Fruit fly (Drosophila melanogaster) whole organism, embryonic: Measurements from ENCODE around the gene CG44437.

ENCODE experiments used
- CG10321 ChIP-seq: fragments of 200-800 bp; sonication (Bioruptor generic); IDR thresholded peaks from 2 replicates; pipeline ENCODE4 v1.3.6; 2022; ENCODE audit warnings: missing biosample characterization, missing genetic modification characterization
- CG15269 ChIP-seq: fragments of 200-800 bp; sonication (Bioruptor generic); optimal IDR thresholded peaks from 2 replicates; lab custom pipeline; 2018; ENCODE audit warnings: missing biosample characterization, mild to moderate bottlenecking, missing genetic modification characterization, moderate library complexity
- CG15601 ChIP-seq: fragments of 200-800 bp; sonication (Bioruptor generic); optimal IDR thresholded peaks from 3 replicates; lab custom pipeline; 2019; ENCODE audit warnings: missing biosample characterization, mild to moderate bottlenecking, missing genetic modification characterization, moderate library complexity
- CG2678 ChIP-seq: fragments of 200-800 bp; sonication (Bioruptor generic); optimal IDR thresholded peaks from 3 replicates; lab custom pipeline; 2019; ENCODE audit warnings: missing biosample characterization, mild to moderate bottlenecking, missing genetic modification characterization, moderate library complexity
- CG3065 ChIP-seq: fragments of 200-800 bp; sonication (Bioruptor generic); optimal IDR thresholded peaks from 2 replicates; lab custom pipeline; 2016; ENCODE audit warnings: missing biosample characterization, missing genetic modification characterization
- CG4617 ChIP-seq: fragments of 200-800 bp; sonication (Bioruptor generic); optimal IDR thresholded peaks from 3 replicates; lab custom pipeline; 2016; ENCODE audit warnings: missing biosample characterization, missing genetic modification characterization, borderline replicate concordance
- CG4854 ChIP-seq: fragments of 200-800 bp; sonication (Bioruptor generic); optimal IDR thresholded peaks from 2 replicates; lab custom pipeline; 2016; ENCODE audit warnings: missing biosample characterization, missing genetic modification characterization, inconsistent platforms
- CG6175 ChIP-seq: fragments of 200-800 bp; sonication (Bioruptor generic); IDR thresholded peaks from 3 replicates; pipeline ENCODE4 v1.3.6; 2022; ENCODE audit warnings: missing biosample characterization, missing genetic modification characterization
- CG6765 ChIP-seq: fragments of 200-800 bp; sonication (Bioruptor generic); optimal IDR thresholded peaks from 3 replicates; lab custom pipeline; 2017; ENCODE audit warnings: missing biosample characterization, mild to moderate bottlenecking, missing genetic modification characterization
- CG7372 ChIP-seq: fragments of 200-800 bp; sonication (Bioruptor generic); IDR thresholded peaks from 2 replicates; pipeline ENCODE4 v1.3.6; 2022; ENCODE audit warnings: missing biosample characterization, missing genetic modification characterization
- CG9932 ChIP-seq: fragments of 200-800 bp; sonication (Bioruptor generic); IDR thresholded peaks from 2 replicates; pipeline ENCODE4 v1.3.6; 2022; ENCODE audit warnings: missing biosample characterization, missing genetic modification characterization
- CHES-1-like ChIP-seq: fragments of 200-800 bp; sonication (Bioruptor generic); optimal IDR thresholded peaks from 2 replicates; lab custom pipeline; 2016; ENCODE audit warnings: missing biosample characterization, missing genetic modification characterization
- Chrac-16 ChIP-seq: fragments of 200-800 bp; sonication (Bioruptor generic); optimal IDR thresholded peaks from 3 replicates; lab custom pipeline; 2016; ENCODE audit warnings: missing biosample characterization, missing genetic modification characterization
- CoRest ChIP-seq: fragments of 200-800 bp; sonication (Bioruptor generic); optimal IDR thresholded peaks from 3 replicates; lab custom pipeline; 2018; ENCODE audit warnings: missing biosample characterization, mild to moderate bottlenecking, missing genetic modification characterization, moderate library complexity
- Dad ChIP-seq: fragments of 200-800 bp; sonication (Bioruptor generic); optimal IDR thresholded peaks from 3 replicates; lab custom pipeline; 2016; ENCODE audit warnings: missing biosample characterization, missing genetic modification characterization
- Dll ChIP-seq: fragments of 200-800 bp; sonication (Bioruptor generic); IDR thresholded peaks from 4 replicates; pipeline ENCODE4 v1.3.6; 2022; ENCODE audit warnings: missing biosample characterization, missing genetic modification characterization; ENCODE audit not compliant: partially characterized antibody
- Fer3 ChIP-seq: fragments of 200-800 bp; sonication (Bioruptor generic); optimal IDR thresholded peaks from 2 replicates; lab custom pipeline; 2018; ENCODE audit warnings: missing biosample characterization, mild to moderate bottlenecking, missing genetic modification characterization, moderate library complexity
- HLH3B ChIP-seq: fragments of 200-800 bp; sonication (Bioruptor generic); IDR thresholded peaks from 2 replicates; pipeline ENCODE4 v1.3.6; 2022; ENCODE audit warnings: missing biosample characterization, missing genetic modification characterization
- HLH4C ChIP-seq: fragments of 200-800 bp; sonication (Bioruptor generic); IDR thresholded peaks from 3 replicates; pipeline ENCODE4 v1.3.6; 2022; ENCODE audit warnings: missing biosample characterization, missing genetic modification characterization; ENCODE audit not compliant: partially characterized antibody
- HmgD ChIP-seq: fragments of 200-800 bp; sonication (Bioruptor generic); optimal IDR thresholded peaks from 3 replicates; lab custom pipeline; 2016; ENCODE audit warnings: missing biosample characterization, missing genetic modification characterization
- Nf-YC ChIP-seq: fragments of 200-800 bp; optimal IDR thresholded peaks from 3 replicates; lab custom pipeline; 2019; ENCODE audit warnings: missing biosample characterization, mild to moderate bottlenecking, missing genetic modification characterization, moderate library complexity
- PHDP ChIP-seq: fragments of 200-800 bp; sonication (Bioruptor generic); optimal IDR thresholded peaks from 3 replicates; lab custom pipeline; 2018; ENCODE audit warnings: missing biosample characterization, mild to moderate bottlenecking, missing genetic modification characterization, moderate library complexity
- Ravus ChIP-seq: fragments of 200-800 bp; sonication (Bioruptor generic); IDR thresholded peaks from 2 replicates; pipeline ENCODE4 v1.3.6; 2022; ENCODE audit warnings: missing biosample characterization, missing genetic modification characterization
- Sox102F ChIP-seq: fragments of 200-800 bp; sonication (Bioruptor generic); optimal IDR thresholded peaks from 2 replicates; lab custom pipeline; 2018; ENCODE audit warnings: missing biosample characterization, mild to moderate bottlenecking, missing genetic modification characterization, moderate library complexity
- Spps ChIP-seq: fragments of 200-800 bp; sonication (Bioruptor generic); optimal IDR thresholded peaks from 2 replicates; lab custom pipeline; 2018; ENCODE audit warnings: missing biosample characterization, mild to moderate bottlenecking, missing genetic modification characterization
- Xbp1 ChIP-seq: fragments of 200-800 bp; sonication (Bioruptor generic); optimal IDR thresholded peaks from 3 replicates; lab custom pipeline; 2016; ENCODE audit warnings: missing biosample characterization, mild to moderate bottlenecking, missing genetic modification characterization
- az2 ChIP-seq: fragments of 200-800 bp; sonication (Bioruptor generic); optimal IDR thresholded peaks from 3 replicates; lab custom pipeline; 2016; ENCODE audit warnings: missing biosample characterization, missing genetic modification characterization
- bowl ChIP-seq: fragments of 200-800 bp; sonication (Bioruptor generic); IDR thresholded peaks from 2 replicates; pipeline ENCODE4 v1.3.6; 2022; ENCODE audit warnings: missing biosample characterization, missing genetic modification characterization
- cato ChIP-seq: fragments of 200-800 bp; sonication (Bioruptor generic); optimal IDR thresholded peaks from 2 replicates; lab custom pipeline; 2016; ENCODE audit warnings: missing biosample characterization, missing genetic modification characterization, borderline replicate concordance
- chm ChIP-seq: fragments of 200-800 bp; sonication (Bioruptor generic); IDR thresholded peaks from 2 replicates; pipeline ENCODE4 v1.3.6; 2022; ENCODE audit warnings: missing biosample characterization, missing genetic modification characterization
- ewg ChIP-seq: fragments of 200-800 bp; sonication (Bioruptor generic); optimal IDR thresholded peaks from 3 replicates; lab custom pipeline; 2017; ENCODE audit warnings: mild to moderate bottlenecking, missing biosample characterization, missing genetic modification reagents, missing genetic modification characterization
- gt ChIP-seq: fragments of 200-800 bp; sonication (Bioruptor generic); IDR thresholded peaks from 2 replicates; pipeline ENCODE4 v1.3.6; 2022; ENCODE audit warnings: missing biosample characterization, missing genetic modification characterization
- jigr1 ChIP-seq: fragments of 200-800 bp; sonication (Bioruptor generic); IDR thresholded peaks from 3 replicates; pipeline ENCODE4 v1.3.6; 2022; ENCODE audit warnings: missing biosample characterization, missing genetic modification characterization
- jumu ChIP-seq: fragments of 200-800 bp; sonication (Bioruptor generic); optimal IDR thresholded peaks from 3 replicates; lab custom pipeline; 2016; ENCODE audit warnings: missing biosample characterization, missing genetic modification characterization
- klu ChIP-seq: fragments of 200-800 bp; sonication (Bioruptor generic); IDR thresholded peaks from 2 replicates; pipeline ENCODE4 v1.3.6; 2022; ENCODE audit warnings: missing biosample characterization, missing genetic modification characterization
- kni ChIP-seq: fragments of 200-800 bp; sonication (Bioruptor generic); optimal IDR thresholded peaks from 3 replicates; lab custom pipeline; 2017; ENCODE audit warnings: mild to moderate bottlenecking, missing biosample characterization, missing genetic modification reagents, missing genetic modification characterization
- knrl ChIP-seq: fragments of 200-800 bp; sonication (Bioruptor generic); IDR thresholded peaks from 3 replicates; pipeline ENCODE4 v1.3.6; 2022; ENCODE audit warnings: missing biosample characterization, missing genetic modification characterization; ENCODE audit not compliant: partially characterized antibody
- lola ChIP-seq, 3 experiments: fragments of >200 bp in 2 of 3; fragments of 200-800 bp in 1 of 3; sonication (Bioruptor generic) in 1 of 3; optimal IDR thresholded peaks; 2 replicates each; lab custom pipeline; 2017 to 2019; ENCODE audit warnings: missing biosample characterization in 3 of 3, missing genetic modification characterization in 3 of 3, mild to moderate bottlenecking in 1 of 3, moderate library complexity in 1 of 3
- lov ChIP-seq, 2 experiments: fragments of 200-800 bp in 1 of 2; fragments of >200 bp in 1 of 2; sonication (Bioruptor generic) in 1 of 2; IDR thresholded peaks in 1 of 2; optimal IDR thresholded peaks in 1 of 2; 2 replicates in 1 of 2; 3 replicates in 1 of 2; pipeline versions ENCODE4 v1.3.6 to Lab custom; 2017 to 2022; ENCODE audit warnings: missing biosample characterization in 1 of 2, missing genetic modification characterization in 1 of 2
- nom ChIP-seq: fragments of 200-800 bp; sonication (Bioruptor generic); optimal IDR thresholded peaks from 2 replicates; lab custom pipeline; 2017; ENCODE audit warnings: missing biosample characterization, missing genetic modification characterization, mild to moderate bottlenecking, moderate library complexity, missing genetic modification reagents
- onecut ChIP-seq: fragments of 200-800 bp; sonication (Bioruptor generic); IDR thresholded peaks from 2 replicates; pipeline ENCODE4 v1.3.6; 2022; ENCODE audit warnings: missing biosample characterization, missing genetic modification characterization
- pb ChIP-seq: fragments of 200-800 bp; sonication (Bioruptor generic); optimal IDR thresholded peaks from 3 replicates; lab custom pipeline; 2016; ENCODE audit warnings: missing biosample characterization, missing genetic modification characterization
- prd ChIP-seq, 3 experiments: fragments of >200 bp in 2 of 3; fragments of 200-800 bp in 1 of 3; sonication (Bioruptor generic) in 1 of 3; optimal IDR thresholded peaks in 2 of 3; IDR thresholded peaks in 1 of 3; 2 replicates in 2 of 3; 3 replicates in 1 of 3; pipeline versions ENCODE4 v1.3.6 to Lab custom; 2017 to 2022; ENCODE audit warnings: missing biosample characterization in 1 of 3, missing genetic modification characterization in 1 of 3
- pzg ChIP-seq: fragments of 200-800 bp; sonication (Bioruptor generic); optimal IDR thresholded peaks from 3 replicates; lab custom pipeline; 2018; ENCODE audit warnings: missing biosample characterization, mild to moderate bottlenecking, missing genetic modification characterization, moderate library complexity
- ro ChIP-seq: fragments of 200-800 bp; sonication (Bioruptor generic); IDR thresholded peaks from 2 replicates; pipeline ENCODE4 v1.3.6; 2022; ENCODE audit warnings: missing biosample characterization, missing genetic modification characterization
- scrt ChIP-seq: fragments of 200-800 bp; sonication (Bioruptor generic); optimal IDR thresholded peaks from 2 replicates; lab custom pipeline; 2018; ENCODE audit warnings: missing biosample characterization, mild to moderate bottlenecking, missing genetic modification characterization, moderate library complexity
- sima ChIP-seq: fragments of 200-800 bp; sonication (Bioruptor generic); optimal IDR thresholded peaks from 2 replicates; lab custom pipeline; 2016; ENCODE audit warnings: missing biosample characterization, missing genetic modification characterization
- tio ChIP-seq: fragments of 200-800 bp; sonication (Bioruptor generic); optimal IDR thresholded peaks from 2 replicates; lab custom pipeline; 2017; ENCODE audit warnings: missing biosample characterization, missing genetic modification characterization, inconsistent platforms
- ttk ChIP-seq: fragments of 200-800 bp; sonication (Bioruptor generic); IDR thresholded peaks from 2 replicates; pipeline ENCODE4 v2.1.2; 2022; ENCODE audit warnings: missing biosample characterization, missing genetic modification characterization
- wor ChIP-seq: fragments of 200-800 bp; sonication (Bioruptor generic); IDR thresholded peaks from 2 replicates; pipeline ENCODE4 v1.3.6; 2022; ENCODE audit warnings: missing biosample characterization, missing genetic modification characterization

CG44437 gene

DNA sequence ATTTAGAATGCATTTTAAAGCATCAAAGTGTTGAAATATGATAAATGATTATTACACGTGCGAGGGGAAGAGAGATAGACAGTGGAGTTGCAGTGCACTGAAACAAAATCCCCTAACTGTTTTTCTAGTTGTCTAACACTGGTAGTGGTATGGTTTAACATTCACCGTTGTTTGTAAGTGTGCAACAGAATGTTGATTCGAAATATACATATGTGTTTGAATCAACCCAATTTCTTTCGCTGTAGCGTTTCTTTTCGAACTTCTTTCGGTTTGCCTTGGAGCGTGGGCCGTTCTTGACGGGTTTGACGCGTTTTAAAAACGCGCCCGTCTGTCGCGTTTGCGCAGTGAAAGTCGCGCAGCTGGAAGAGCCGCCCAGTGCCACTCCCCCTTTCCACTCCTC is 19.2 kb upstream of the CG44437 start (continued):
- no peak for TF ChIP-seq knrl (GFP tag; lab: Robert Waterston, UW)
- no peak for TF ChIP-seq Nf-YC (tag; lab: Kevin White, UChicago)
- no peak for TF ChIP-seq CG3065 (GFP tag; lab: Kevin White, UChicago)
- no peak for TF ChIP-seq wor
- no peak for TF ChIP-seq pzg (GFP tag; lab: Kevin White, UChicago)
- TF ChIP-seq ro (GFP tag; lab: Robert Waterston, UW) = no peak
- TF ChIP-seq HLH4C (GFP tag; lab: Robert Waterston, UW) = no peak
- no peak for TF ChIP-seq cato (GFP tag; lab: Kevin White, UChicago)
- no peak for TF ChIP-seq Spps (tag; lab: Kevin White, UChicago)
- TF ChIP-seq ewg (GFP tag; lab: Kevin White, UChicago) = peak; percentile 14
- TF ChIP-seq HLH3B = peak; percentile 44
- peak; percentile 32 for TF ChIP-seq CG15601 (tag; lab: Kevin White, UChicago)
- TF ChIP-seq HmgD (GFP tag; lab: Kevin White, UChicago) = no peak
- TF ChIP-seq az2 (GFP tag; lab: Kevin White, UChicago) = no peak
- TF ChIP-seq PHDP = no peak
- TF ChIP-seq Dll = no peak
- TF ChIP-seq CG7372 (GFP tag; lab: Robert Waterston, UW) = no peak
- TF ChIP-seq Chrac-16 (GFP tag; lab: Kevin White, UChicago) = no peak
- no peak for TF ChIP-seq Ravus (GFP tag; lab: Robert Waterston, UW)
- peak; percentile 26 for TF ChIP-seq Xbp1 (GFP tag; lab: Kevin White, UChicago)
- no peak for TF ChIP-seq Dad (GFP tag; lab: Kevin White, UChicago)
- no peak for TF ChIP-seq CG4617
- no peak for TF ChIP-seq klu (GFP tag; lab: Robert Waterston, UW)
- TF ChIP-seq ttk (GFP tag; lab: Robert Waterston, UW) = 0 out of 2 replicates have a peak, but pooled peaks have one; percentile 17
- TF ChIP-seq Sox102F (GFP tag; lab: Kevin White, UChicago) = peak; percentile 37
- no peak for TF ChIP-seq lov (optimal IDR thresholded peaks at IDR 0.05; lab: Kevin White, UChicago)
- TF ChIP-seq lov (GFP tag; IDR thresholded peaks at IDR 0.05; lab: Robert Waterston, UW) = no peak
- no peak for TF ChIP-seq pb (GFP tag; lab: Kevin White, UChicago)
- TF ChIP-seq nom (GFP tag; lab: Kevin White, UChicago) = no peak
- TF ChIP-seq onecut (GFP tag; lab: Robert Waterston, UW) = no peak
- TF ChIP-seq tio (GFP tag; lab: Kevin White, UChicago) = no peak
- no peak for TF ChIP-seq CG6765 (GFP tag; lab: Kevin White, UChicago)
- no peak for TF ChIP-seq Fer3
- no peak for TF ChIP-seq CG4854 (GFP tag; lab: Kevin White, UChicago)
- TF ChIP-seq CG6175 (GFP tag; lab: Robert Waterston, UW) = no peak
- TF ChIP-seq CG15269 = no peak
- no peak for TF ChIP-seq lola (GFP tag; optimal IDR thresholded peaks at IDR 0.05; lab: Kevin White, UChicago)
- TF ChIP-seq bowl = no peak
- TF ChIP-seq gt (GFP tag; lab: Robert Waterston, UW) = no peak
- TF ChIP-seq chm (GFP tag; lab: Robert Waterston, UW) = 0 out of 2 replicates have a peak, but pooled peaks have one; percentile 24
- TF ChIP-seq CG2678 (tag; lab: Kevin White, UChicago) = peak; percentile 7
- no peak for TF ChIP-seq jigr1 (GFP tag; lab: Robert Waterston, UW)
- TF ChIP-seq CG9932 = no peak
- no peak for TF ChIP-seq CoRest
- TF ChIP-seq scrt = no peak
- TF ChIP-seq CG10321 = no peak
- no peak for TF ChIP-seq kni (GFP tag; lab: Kevin White, UChicago)
- no peak for TF ChIP-seq CHES-1-like (GFP tag; lab: Kevin White, UChicago)
- no peak for TF ChIP-seq jumu (GFP tag; lab: Kevin White, UChicago)
- no peak for TF ChIP-seq prd (optimal IDR thresholded peaks at IDR 0.05; lab: Kevin White, UChicago)
- TF ChIP-seq prd (GFP tag; IDR thresholded peaks at IDR 0.05; lab: Robert Waterston, UW) = peak; percentile 36; the same call in 1 of the 3 replicates
- no peak for TF ChIP-seq sima (GFP tag; lab: Kevin White, UChicago)
